Worm (Caenorhabditis elegans): ENCODE measurements around the gene vit-4.

Gene vit-4

DNA sequence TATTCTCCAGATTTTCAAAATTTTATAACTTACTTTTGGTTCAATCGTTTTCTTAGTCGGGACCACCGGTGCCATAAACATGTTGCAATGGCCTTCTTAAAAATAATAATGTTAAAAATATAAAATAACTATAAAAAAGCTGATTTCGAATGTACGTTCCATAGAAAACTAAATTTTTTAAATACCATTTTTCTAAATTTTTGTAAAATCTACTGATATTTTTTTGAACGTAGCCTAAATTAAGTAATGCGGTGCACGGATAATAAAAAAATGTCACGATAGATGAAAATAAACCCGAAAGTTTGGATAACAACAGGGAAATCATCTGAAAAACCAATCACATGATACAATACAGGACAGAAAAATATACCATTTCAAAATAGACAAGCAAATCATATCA, 9.7 kb upstream of the vit-4 start, which contains the start of gene T27A10.5:
TSS of gene T27A10.5 (minus strand) at position 101 of the 400 bp plus-strand sequence.
- no peak for TF ChIP-seq unc-62 (GFP tag; optimal IDR thresholded peaks at IDR 0.05)

DNA sequence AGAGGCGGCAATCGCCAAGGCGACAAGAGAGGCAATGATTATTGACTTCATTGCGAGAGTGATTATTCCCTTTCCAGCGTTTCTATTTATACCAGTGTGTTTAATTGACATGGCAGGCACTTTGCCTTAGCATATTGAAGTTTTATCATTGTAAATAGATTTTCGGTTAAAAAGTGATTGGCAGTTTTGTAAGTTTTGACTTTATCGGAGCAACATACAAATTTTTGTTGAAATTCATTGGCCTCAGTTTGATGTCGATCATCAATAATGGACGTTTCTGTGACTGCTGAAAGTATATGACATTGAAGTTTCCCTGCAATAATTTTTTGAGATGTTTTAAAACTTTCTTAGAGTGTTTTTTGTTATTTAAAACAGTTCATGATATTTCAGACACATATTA, 8.7 kb upstream of the vit-4 start, which contains the start of gene vit-3:
TSS of gene vit-3 (minus strand) at position 60 of the 400 bp plus-strand sequence.
- no peak for TF ChIP-seq unc-62 (GFP tag; optimal IDR thresholded peaks at IDR 0.05)

DNA sequence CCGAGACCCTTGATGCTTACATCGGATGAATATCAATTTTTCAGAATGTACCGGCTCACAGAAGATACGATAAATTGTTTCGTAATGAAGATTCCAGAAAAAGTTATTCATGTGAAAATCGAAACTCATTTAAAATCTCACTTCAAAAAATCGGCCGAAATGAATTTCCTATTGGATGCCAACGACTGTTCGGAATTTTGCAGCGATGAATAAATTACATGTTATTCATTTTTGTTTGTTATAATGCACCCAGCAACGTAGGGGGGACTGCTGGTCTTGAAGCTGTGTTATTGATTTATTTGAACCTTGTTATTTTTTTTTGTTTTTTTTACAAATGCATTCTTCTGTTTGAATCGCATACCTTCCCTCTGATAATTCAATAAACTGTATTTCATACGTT, 3.1 kb upstream of the vit-4 start:
- TF ChIP-seq unc-62 (GFP tag; optimal IDR thresholded peaks at IDR 0.05): no peak

DNA sequence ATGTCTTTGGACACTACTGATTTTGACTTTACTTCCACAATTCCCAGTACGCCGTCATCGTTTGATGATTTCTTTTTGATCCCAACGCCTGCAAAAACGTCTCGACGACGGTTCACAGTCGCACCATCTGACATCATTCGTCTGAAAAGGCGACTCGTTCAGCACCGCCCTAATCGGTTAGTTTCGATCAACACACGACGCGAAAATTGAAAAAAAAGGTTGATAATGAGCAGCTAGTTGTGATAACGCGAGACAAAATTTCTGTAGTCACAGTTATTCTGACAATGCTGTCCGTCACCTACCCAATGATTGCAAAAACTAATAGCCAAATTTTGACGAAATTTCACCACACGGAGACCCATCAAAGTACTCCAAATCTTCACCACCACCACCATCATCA, 7.8 kb downstream of the vit-4 start:
- TF ChIP-seq unc-62 (GFP tag; optimal IDR thresholded peaks at IDR 0.05): no peak

DNA sequence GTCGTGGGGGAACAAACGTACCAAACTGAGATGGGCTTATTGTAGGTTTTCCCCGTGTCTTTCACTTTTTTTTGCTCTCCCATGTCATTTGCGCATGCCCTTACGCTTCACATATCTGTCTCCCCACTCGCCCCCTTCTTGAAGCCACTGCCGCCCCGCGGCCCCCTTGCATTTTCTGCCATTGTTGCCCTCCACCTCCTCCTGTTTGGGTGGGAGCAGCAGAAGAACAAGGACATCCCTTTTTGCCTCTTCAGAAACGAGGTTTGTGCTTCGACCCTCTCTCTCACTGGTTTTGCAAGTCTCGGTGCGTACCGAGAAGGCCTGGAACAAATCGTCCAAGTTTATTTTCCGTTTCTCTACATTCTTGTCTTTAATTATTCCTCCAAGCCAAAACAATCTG, 9.6 kb downstream of the vit-4 start:
- TF ChIP-seq unc-62 (GFP tag; optimal IDR thresholded peaks at IDR 0.05): no peak

DNA sequence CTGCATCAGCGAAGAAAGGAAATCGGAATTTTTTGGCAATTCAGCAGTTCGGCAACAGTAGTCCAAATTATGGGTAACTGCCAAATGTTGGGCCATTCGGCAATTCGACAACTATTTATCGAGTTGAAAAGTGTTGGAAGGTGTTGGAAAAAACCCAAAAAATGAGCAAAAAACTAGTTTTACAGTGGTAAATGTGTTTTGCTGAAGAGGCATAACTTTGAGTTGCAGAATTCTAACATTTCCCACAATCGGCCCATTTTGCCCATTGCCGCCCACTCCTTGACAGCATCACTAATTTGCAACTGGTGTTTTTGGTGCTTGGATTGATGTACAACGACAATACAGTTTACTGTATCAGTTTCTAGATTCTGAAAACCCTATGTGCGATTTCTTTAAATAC, 10.1 kb downstream of the vit-4 start:
- TF ChIP-seq unc-62 (GFP tag; optimal IDR thresholded peaks at IDR 0.05): no peak

DNA sequence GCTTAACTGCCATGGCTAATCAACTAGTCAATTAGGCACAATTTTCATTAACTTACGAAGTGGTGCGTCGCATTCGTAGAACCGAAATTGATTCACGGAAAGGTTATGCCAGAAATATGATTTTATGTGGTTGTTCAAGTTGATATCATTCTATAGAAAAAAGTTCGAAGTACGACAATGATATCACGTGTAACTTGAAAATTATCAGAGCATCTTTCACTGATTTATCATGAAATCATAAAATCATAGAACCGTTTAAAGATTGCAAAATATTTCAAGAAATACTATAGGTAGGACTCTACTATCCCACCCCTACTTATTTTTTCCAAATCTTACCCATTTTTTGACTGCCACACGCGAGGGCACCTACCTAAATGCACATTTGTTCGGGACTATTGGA, 10.8 kb downstream of the vit-4 start:
- no peak for TF ChIP-seq unc-62 (GFP tag; optimal IDR thresholded peaks at IDR 0.05)

DNA sequence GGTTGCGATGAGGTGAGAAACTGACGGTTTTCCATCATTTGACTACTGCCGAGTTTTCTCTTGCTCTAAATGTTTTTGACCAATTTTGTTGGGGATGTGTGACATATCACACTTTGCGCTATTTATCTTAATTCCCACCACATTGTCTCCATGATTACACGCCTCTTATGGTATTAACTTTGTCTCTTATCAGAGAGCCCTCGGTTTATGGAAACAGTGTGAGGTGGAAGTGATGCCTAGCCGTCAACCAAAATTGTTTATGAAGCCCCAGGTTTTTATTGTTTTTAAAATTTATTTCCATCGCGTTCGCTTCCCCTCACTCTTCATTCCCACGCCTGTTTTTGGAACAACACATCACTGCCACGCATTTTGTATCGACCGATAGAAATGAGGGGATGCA, 12.6 kb downstream of the vit-4 start:
- no peak for TF ChIP-seq unc-62 (GFP tag; optimal IDR thresholded peaks at IDR 0.05)

DNA sequence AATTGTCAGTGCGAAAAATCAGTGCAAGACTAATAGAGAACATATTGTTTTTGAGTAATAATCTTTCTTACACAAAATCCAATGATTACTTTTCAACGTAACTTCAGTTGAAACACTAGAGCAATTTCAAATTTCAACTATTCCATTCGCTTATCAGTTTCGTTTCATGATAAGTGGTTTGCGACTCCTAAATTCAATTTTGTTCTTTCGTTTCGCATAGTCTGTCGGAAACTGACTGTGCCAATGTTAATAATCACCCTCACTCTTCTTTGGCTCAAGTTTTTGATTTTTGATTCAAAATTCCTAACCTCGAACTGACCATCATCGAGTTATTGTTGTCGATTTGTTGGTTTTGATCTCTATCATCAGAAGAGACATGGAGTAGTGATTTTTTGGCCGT, 15.0 kb downstream of the vit-4 start:
- TF ChIP-seq unc-62 (GFP tag; optimal IDR thresholded peaks at IDR 0.05): no peak

DNA sequence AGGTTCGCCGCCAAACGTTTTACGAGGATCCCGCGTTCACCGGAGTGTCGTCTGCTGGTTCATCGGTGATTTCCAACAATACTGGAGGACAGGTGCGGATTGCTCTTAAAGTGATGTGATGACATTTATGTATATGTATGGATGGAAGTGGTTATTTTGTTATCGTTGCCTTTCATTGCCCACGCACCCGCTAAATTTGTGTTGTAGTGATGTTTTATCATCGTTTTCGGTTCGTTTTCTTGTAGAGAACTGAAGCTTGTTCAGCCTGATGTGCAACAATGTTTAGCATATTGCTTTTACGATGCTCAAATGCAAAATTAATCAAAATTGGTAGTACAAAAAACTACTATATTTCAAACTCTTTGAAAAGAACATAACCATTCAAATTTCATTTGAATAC, 15.9 kb downstream of the vit-4 start:
- no peak for TF ChIP-seq unc-62 (GFP tag; optimal IDR thresholded peaks at IDR 0.05)

DNA sequence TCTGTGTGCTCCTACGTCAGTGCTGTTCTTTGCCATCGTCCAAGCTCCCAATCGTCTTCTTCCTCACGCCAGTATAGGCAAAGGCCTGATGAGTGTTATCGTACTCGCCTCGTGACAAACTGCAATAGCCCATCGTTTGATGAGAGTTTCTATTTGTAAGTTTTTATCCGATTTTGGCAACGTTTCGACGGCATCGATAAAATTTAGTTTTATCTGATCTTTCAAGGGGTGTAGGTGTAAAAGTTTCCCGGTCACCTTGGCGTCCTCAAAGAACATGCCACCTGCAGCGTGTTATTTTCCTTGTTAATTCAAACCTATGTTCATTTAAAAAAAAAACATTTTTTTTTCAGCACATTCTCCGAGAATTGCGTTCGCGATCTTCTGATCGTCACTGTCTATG, 16.7 kb downstream of the vit-4 start:
- no peak for TF ChIP-seq unc-62 (GFP tag; optimal IDR thresholded peaks at IDR 0.05)

DNA sequence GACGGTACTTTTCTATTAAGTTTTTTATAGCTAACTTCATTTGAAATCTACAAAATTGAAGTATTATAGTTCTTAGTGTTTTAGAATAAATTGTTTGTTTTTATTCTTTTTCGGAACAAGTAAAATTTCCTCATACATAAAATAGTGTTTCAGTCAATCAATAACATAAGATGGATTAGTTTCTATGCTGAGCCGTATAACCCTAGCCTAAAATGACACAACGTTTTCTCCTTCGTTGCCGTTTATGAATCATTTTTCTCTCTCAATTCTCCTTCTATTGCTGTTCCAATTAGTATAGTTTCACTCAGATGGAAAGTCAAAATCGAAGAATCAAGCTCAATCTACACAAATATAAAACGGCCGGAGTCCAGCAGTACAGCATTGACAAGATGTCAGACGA, 21.5 kb downstream of the vit-4 start, which contains the start of gene rgs-7:
TSS of gene rgs-7 (plus strand) at position 301 of the 400 bp plus-strand sequence.
- no peak for TF ChIP-seq unc-62 (GFP tag; optimal IDR thresholded peaks at IDR 0.05)

DNA sequence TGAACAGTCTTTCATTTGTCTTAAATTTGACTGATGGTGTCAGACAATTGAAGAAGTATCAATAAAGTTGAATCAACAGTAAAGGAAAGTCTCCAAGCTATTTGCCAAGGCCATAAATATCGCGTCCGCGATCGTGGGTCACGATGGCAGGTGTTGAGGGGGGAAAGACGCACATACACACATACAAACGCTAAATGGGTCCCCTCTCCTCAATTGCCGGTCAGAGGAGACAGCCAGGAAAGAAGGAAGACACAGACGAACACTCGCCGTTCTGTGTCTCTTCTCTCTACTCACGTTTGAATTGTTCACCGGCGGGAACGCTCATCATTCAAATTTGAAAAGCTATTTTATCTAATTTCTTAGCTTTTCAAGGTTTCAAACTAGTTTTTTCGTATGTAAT, 22.9 kb downstream of the vit-4 start:
- no peak for TF ChIP-seq unc-62 (GFP tag; optimal IDR thresholded peaks at IDR 0.05)

DNA sequence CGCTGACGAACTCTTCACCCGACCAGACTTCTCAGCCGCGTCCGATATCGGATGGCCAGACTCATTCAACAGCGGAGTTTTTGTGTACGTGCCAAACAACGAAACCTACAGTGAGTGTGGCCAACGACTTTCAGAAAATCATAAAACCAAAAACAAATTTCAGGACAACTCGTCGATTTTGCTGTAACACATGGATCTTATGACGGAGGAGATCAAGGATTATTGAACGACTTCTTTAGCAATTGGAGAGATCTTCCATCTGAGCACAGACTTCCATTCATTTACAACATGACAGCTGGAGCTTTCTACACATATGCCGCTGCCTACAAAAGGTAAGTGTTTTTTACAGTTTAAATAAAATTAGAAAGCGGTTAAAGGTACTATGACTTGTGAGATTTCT, 25.7 kb downstream of the vit-4 start:
- TF ChIP-seq unc-62 (GFP tag; optimal IDR thresholded peaks at IDR 0.05): no peak

DNA sequence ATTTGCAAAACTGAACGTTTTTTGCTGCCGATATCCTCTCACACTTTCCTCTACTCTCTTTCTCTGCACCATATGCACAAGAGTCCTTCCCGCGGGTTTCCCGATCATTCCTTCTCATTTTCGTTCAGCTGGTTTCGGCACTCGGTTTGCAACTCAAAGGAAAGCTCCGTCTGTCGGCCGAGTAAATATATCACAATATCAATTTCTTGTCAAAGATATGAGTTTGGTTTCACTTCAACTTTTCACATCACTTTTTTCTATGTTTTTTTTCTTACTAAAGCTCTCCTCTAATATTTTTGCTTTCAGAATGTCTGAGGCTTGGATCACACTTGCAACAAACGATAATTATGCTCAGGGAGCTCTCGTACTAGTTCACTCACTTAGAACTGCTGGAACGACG, 26.4 kb downstream of the vit-4 start, which contains the start of gene gyg-1:
TSS of gene gyg-1 (plus strand) at position 301 of the 400 bp plus-strand sequence.
- TF ChIP-seq unc-62 (GFP tag; optimal IDR thresholded peaks at IDR 0.05): no peak

DNA sequence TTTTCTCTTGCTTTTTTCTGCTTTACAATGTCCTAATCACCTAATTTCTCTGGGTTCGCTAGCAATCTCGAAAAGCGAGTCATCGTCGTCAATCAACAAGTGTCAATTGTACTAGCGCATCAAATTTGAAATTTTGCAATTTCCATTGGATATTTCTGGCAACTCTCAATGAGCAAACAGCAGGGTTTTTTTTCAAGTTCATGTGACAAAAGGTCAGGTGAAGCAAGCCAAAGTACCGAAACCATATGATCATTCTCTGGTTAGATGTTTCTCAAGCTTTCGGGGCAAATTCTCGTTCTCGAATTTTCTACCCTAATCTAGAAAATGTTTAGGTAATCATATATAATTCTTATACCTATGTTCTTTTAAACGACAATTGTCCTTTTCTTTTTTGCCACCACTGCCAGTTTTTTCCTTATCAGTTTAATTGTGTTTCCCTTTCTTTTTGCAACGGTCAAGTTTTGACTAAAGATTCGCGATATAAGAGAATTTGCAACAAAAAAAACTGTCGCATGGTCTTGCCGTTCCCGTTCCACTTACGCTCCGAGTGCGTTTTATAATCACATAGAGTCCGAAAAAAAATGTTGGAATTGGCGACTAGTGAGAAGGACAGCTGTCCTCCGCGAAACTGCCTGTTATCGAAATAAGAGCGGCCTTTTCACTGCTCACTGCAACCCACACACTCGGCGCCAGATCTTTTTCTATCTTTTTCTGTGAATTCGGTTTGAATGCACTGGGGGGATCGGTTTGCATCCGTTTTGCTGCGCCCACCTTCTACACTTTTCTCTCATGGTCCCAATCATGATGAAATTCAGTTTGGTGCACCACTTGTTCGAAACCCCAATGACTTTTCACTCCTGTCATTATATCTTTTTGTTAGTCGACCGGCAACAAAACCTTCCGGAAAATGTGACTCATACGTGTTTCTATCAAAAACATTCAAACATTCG, 27.2 kb downstream of the vit-4 start:
- no peak for TF ChIP-seq unc-62 (GFP tag; optimal IDR thresholded peaks at IDR 0.05)

DNA sequence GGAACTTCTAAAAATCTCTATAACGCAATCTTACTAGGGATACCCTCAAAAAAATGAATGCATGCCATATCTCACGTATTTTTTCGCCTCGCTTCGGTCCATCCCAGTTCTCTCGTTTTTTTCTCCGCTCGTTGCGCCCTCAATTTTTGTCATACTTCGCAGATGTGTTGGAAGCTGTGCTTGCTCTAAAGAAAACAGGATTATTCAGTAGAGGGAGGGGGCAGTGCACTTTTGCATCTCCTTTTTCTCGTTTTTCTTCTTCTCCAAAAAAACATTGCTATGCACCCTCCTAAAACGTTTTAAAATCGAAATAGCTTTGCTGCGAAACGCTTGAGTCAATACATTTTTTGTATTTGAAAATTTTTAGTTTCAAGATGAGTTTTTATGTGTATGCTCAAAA, 28.3 kb downstream of the vit-4 start:
- TF ChIP-seq unc-62 (GFP tag; optimal IDR thresholded peaks at IDR 0.05): no peak
